Worm (Caenorhabditis elegans): ENCODE measurements around the gene T03F6.9.

The T03F6.9 gene

ce11 chrIII:13343562-13344139 lies 27.2 kb downstream of the T03F6.9 start:
- TF ChIP-seq him-1 (tag; optimal IDR thresholded peaks at IDR 0.05) (no peak), W03F9.2 (tag; optimal IDR thresholded peaks at IDR 0.05) (no peak), dao-5 (tag; optimal IDR thresholded peaks at IDR 0.05) (no peak)

ce11 chrIII:13343117-13343516 lies 27.8 kb downstream of the T03F6.9 start, which contains the start of gene ife-1:
Gene ife-1 (plus strand): TSS chrIII:13343417.
- TF ChIP-seq W03F9.2 (tag; optimal IDR thresholded peaks at IDR 0.05): no peak
- no peak for TF ChIP-seq him-1 (tag; optimal IDR thresholded peaks at IDR 0.05)
- no peak for TF ChIP-seq dao-5 (tag; optimal IDR thresholded peaks at IDR 0.05)

DNA sequence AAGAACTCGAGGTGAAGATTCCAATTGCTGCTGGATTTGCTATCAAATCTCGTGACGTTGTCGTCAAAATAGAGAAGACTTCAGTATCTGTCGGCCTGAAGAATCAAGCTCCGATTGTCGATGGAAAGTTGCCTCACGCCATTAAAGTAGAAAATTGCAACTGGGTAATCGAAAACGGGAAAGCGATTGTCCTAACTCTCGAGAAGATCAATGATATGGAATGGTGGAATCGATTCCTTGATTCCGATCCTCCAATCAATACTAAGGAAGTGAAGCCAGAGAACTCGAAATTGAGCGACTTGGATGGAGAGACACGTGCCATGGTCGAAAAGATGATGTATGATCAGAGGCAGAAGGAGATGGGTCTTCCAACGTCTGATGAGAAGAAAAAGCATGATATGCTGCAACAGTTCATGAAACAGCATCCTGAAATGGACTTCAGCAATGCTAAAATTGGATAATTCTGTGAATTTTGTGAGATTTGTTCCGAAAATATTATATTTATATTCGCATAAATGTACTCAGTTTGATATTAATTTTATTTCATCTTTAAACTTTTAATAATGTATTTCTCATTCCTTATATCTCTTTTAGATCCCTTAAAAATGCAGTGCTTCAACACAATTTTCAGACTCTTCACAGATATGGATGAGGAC lies 28.7 kb downstream of the T03F6.9 start, which contains the start of gene dro-1:
TSS of gene dro-1 (plus strand) at position 606 of the 656 bp plus-strand sequence.
- TF ChIP-seq W03F9.2 (tag; optimal IDR thresholded peaks at IDR 0.05) (no peak), dao-5 (tag; optimal IDR thresholded peaks at IDR 0.05) (no peak), him-1 (tag; optimal IDR thresholded peaks at IDR 0.05) (no peak)

- TF ChIP-seq dao-5 (tag; optimal IDR thresholded peaks at IDR 0.05): no peak
- TF ChIP-seq him-1 (tag; optimal IDR thresholded peaks at IDR 0.05): no peak
- no peak for TF ChIP-seq W03F9.2 (tag; optimal IDR thresholded peaks at IDR 0.05)
Measured at ce11 chrIII:13341275-13341626, 29.6 kb downstream of the T03F6.9 start, which contains the start of gene nud-1. Gene nud-1 (plus strand): TSS chrIII:13341527.

- TF ChIP-seq W03F9.2 (tag; optimal IDR thresholded peaks at IDR 0.05): peak; percentile 25
- TF ChIP-seq dao-5 (tag; optimal IDR thresholded peaks at IDR 0.05): no peak
Measured at ce11 chrIII:13340504-13341274, 30.2 kb downstream of the T03F6.9 start.

DNA sequence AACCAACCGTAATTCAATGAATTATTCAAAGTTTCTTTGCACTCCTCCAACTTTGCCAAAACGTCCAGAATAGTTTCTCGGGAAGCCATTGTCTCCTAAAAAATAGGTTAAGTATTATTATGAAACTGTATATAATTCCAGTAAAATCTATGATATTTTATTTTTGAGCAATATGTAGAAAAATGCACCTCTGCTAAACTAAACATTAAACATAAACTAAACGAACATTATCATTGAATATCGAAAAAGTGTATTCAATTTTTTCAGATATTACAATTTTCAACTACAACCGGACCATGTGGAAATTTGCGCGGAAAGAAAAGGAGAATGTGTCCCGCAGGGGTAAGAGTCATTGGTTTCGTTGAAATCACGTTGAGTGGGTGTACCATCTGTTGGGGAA lies 31.2 kb downstream of the T03F6.9 start, which contains the start of gene F53A2.3:
TSS of gene F53A2.3 (minus strand) at position 101 of the 400 bp plus-strand sequence.
- TF ChIP-seq dao-5 (tag; optimal IDR thresholded peaks at IDR 0.05) (no peak), him-1 (tag; optimal IDR thresholded peaks at IDR 0.05) (no peak), W03F9.2 (tag; optimal IDR thresholded peaks at IDR 0.05) (no peak)

DNA sequence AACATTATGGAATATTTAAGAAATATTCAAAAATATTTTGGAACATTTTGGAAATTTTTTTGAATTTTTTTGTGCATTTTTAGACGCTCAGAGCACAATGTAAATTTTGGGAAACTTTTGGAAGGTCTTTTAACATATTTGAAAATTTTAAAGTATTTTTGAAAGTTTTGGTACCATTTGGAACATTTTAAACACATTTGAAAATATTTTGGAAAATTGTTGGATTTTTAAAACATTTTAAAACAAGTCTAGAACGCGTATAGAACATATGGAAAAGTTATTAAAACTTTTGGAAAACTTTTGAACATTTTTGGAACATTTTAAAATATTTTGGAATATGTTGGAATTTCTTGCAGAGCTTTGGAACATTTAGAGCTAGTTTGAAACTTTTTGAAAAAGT lies 37.1 kb downstream of the T03F6.9 start, which contains the start of gene sdz-20:
TSS of gene sdz-20 (plus strand) at position 301 of the 400 bp plus-strand sequence.
- TF ChIP-seq him-1 (tag; optimal IDR thresholded peaks at IDR 0.05) (no peak), W03F9.2 (tag; optimal IDR thresholded peaks at IDR 0.05) (no peak), dao-5 (tag; optimal IDR thresholded peaks at IDR 0.05) (no peak)

DNA sequence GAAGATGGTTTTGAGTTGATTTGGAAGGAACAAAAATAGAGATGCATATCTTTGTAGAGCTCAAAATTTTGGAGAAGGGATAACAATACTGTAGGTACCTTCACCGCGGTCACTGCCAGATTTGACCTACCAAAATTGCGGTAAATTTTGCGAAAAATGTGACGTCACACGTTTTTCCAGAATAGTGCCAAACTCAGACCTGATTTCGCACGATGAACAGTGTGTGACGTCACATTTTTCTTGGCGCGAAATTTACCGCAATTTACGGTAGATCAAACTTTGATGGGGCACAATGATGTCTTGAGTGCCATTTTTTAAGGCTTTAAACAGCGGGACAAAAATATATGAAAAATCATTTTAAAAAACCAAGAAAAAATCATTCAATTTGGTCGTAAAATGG lies 42.0 kb downstream of the T03F6.9 start:
- TF ChIP-seq dao-5 (tag; optimal IDR thresholded peaks at IDR 0.05) (no peak), him-1 (tag; optimal IDR thresholded peaks at IDR 0.05) (no peak), W03F9.2 (tag; optimal IDR thresholded peaks at IDR 0.05) (no peak)

DNA sequence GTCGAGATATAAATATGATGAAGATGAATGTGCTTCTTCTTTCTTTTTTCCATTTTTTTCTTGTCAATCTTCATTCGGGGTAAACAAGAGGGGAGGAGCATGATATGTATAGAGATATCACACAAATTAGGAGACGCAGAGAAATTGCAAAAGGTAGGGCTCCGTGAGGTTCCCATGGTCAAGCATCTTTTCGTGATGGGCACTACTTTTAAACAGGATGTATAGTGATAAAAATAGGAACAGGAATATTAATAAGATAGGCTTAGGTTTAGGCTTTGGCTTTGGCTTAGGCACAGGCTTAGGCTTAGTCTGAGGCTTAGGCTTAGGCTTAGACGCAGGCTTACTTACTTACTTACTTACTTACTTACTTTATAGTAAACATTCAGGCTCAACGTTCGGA lies 46.1 kb downstream of the T03F6.9 start, which contains the start of gene F53A2.1:
TSS of gene F53A2.1 (minus strand) at position 101 of the 400 bp plus-strand sequence.
- TF ChIP-seq W03F9.2 (tag; optimal IDR thresholded peaks at IDR 0.05): no peak
- no peak for TF ChIP-seq him-1 (tag; optimal IDR thresholded peaks at IDR 0.05)
- no peak for TF ChIP-seq dao-5 (tag; optimal IDR thresholded peaks at IDR 0.05)

DNA sequence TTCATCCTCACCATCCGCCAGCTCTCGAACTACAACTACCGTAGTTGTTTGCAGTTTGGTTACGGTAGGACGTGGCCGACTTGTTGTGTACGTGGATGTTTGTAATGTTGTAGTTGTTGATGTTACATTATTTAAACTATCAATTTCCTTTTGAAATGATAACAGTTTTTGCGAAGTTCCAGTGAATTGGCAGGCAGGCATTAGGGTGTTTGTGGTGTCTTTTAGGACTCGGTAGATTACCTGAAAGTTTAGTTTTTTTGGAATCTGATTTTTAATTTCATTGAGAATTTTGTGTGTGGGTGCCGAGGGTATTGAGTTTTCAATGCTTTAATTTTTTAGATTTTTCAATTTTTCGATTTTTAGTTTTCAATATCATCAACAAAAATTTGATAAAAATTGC lies 48.3 kb downstream of the T03F6.9 start, which contains the start of gene F53A2.11:
TSS of gene F53A2.11 (minus strand) at position 101 of the 400 bp plus-strand sequence.
- TF ChIP-seq W03F9.2 (tag; optimal IDR thresholded peaks at IDR 0.05) (no peak), dao-5 (tag; optimal IDR thresholded peaks at IDR 0.05) (no peak), him-1 (tag; optimal IDR thresholded peaks at IDR 0.05) (no peak)
